Fruit fly (Drosophila melanogaster) whole organism, prepupa: ENCODE data around the gene ppk11.

Source experiments
- CG10631 ChIP-seq: fragments of 200-800 bp; sonication (Bioruptor generic); optimal IDR thresholded peaks from 2 replicates; lab custom pipeline; 2016; ENCODE audit warnings: missing biosample characterization, missing genetic modification characterization
- CG10669 ChIP-seq: fragments of 200-800 bp; sonication (Bioruptor generic); optimal IDR thresholded peaks from 3 replicates; lab custom pipeline; 2018; ENCODE audit warnings: missing biosample characterization, mild to moderate bottlenecking, missing genetic modification characterization, moderate library complexity
- CG11294 ChIP-seq: fragments of 200-800 bp; sonication (Bioruptor generic); IDR thresholded peaks from 2 replicates; pipeline ENCODE4 v1.3.6; 2022; ENCODE audit warnings: missing biosample characterization, missing genetic modification characterization
- CG11762 ChIP-seq: fragments of 200-800 bp; sonication (Bioruptor generic); optimal IDR thresholded peaks from 3 replicates; lab custom pipeline; 2016; ENCODE audit warnings: missing biosample characterization, missing genetic modification characterization; ENCODE audit not compliant: insufficient read depth
- CG11902 ChIP-seq: fragments of 200-800 bp; sonication (Bioruptor generic); optimal IDR thresholded peaks from 3 replicates; lab custom pipeline; 2016; ENCODE audit warnings: missing biosample characterization, missing genetic modification characterization
- CG15336 ChIP-seq: fragments of 200-800 bp; sonication (Bioruptor generic); IDR thresholded peaks from 2 replicates; pipeline ENCODE4 v1.3.6; 2022; ENCODE audit warnings: missing biosample characterization, missing genetic modification characterization
- CG1621 ChIP-seq: fragments of 200-800 bp; sonication (Bioruptor generic); optimal IDR thresholded peaks from 3 replicates; lab custom pipeline; 2018; ENCODE audit warnings: missing biosample characterization, mild to moderate bottlenecking, missing genetic modification characterization
- CG16779 ChIP-seq: fragments of 200-800 bp; sonication (Bioruptor generic); optimal IDR thresholded peaks from 3 replicates; lab custom pipeline; 2017; ENCODE audit warnings: missing biosample characterization, mild to moderate bottlenecking, missing genetic modification characterization
- CG3032 ChIP-seq: fragments of 200-800 bp; optimal IDR thresholded peaks from 2 replicates; lab custom pipeline; 2019; ENCODE audit warnings: missing biosample characterization, mild to moderate bottlenecking, missing genetic modification characterization, moderate library complexity
- CG31627 ChIP-seq: fragments of 200-800 bp; sonication (Bioruptor generic); optimal IDR thresholded peaks from 3 replicates; lab custom pipeline; 2016; ENCODE audit warnings: missing biosample characterization, missing genetic modification characterization
- CG34406 ChIP-seq: fragments of 200-800 bp; sonication (Bioruptor generic); optimal IDR thresholded peaks from 3 replicates; lab custom pipeline; 2016; ENCODE audit warnings: missing biosample characterization, missing genetic modification characterization
- CG3919 ChIP-seq: fragments of 200-800 bp; sonication (Bioruptor generic); optimal IDR thresholded peaks from 3 replicates; lab custom pipeline; 2016; ENCODE audit warnings: missing biosample characterization, missing genetic modification characterization
- CG4318 ChIP-seq: fragments of 200-800 bp; sonication (Bioruptor generic); optimal IDR thresholded peaks from 3 replicates; lab custom pipeline; 2017; ENCODE audit warnings: missing biosample characterization, mild to moderate bottlenecking, missing genetic modification characterization
- CG6163 ChIP-seq: fragments of 200-800 bp; sonication (Bioruptor generic); IDR thresholded peaks from 3 replicates; pipeline ENCODE4 v1.3.6; 2022; ENCODE audit warnings: missing biosample characterization, missing genetic modification characterization
- CG6276 ChIP-seq: fragments of 200-800 bp; sonication (Bioruptor generic); optimal IDR thresholded peaks from 2 replicates; lab custom pipeline; 2017; ENCODE audit warnings: missing biosample characterization, mild to moderate bottlenecking, missing genetic modification characterization
- CG6792 ChIP-seq: fragments of 200-800 bp; sonication (Bioruptor generic); optimal IDR thresholded peaks from 3 replicates; lab custom pipeline; 2016; ENCODE audit warnings: missing biosample characterization, missing genetic modification characterization
- CG6808 ChIP-seq: fragments of 200-800 bp; sonication (Bioruptor generic); optimal IDR thresholded peaks from 3 replicates; lab custom pipeline; 2017; ENCODE audit warnings: missing biosample characterization, missing genetic modification characterization, mild to moderate bottlenecking, moderate library complexity, missing genetic modification reagents
- CG6854 ChIP-seq: fragments of 200-800 bp; sonication (Bioruptor generic); optimal IDR thresholded peaks from 2 replicates; lab custom pipeline; 2017; ENCODE audit warnings: missing biosample characterization, mild to moderate bottlenecking, missing genetic modification characterization
- CG7368 ChIP-seq: fragments of 200-800 bp; sonication (Bioruptor generic); optimal IDR thresholded peaks from 3 replicates; lab custom pipeline; 2016; ENCODE audit warnings: missing biosample characterization, missing genetic modification characterization
- CG8119 ChIP-seq: fragments of 200-800 bp; sonication (Bioruptor generic); IDR thresholded peaks from 3 replicates; pipeline ENCODE4 v1.3.6; 2022; ENCODE audit warnings: missing biosample characterization, missing genetic modification characterization
- CG8632 ChIP-seq: fragments of 200-800 bp; sonication (Bioruptor generic); optimal IDR thresholded peaks from 3 replicates; lab custom pipeline; 2016; ENCODE audit warnings: missing biosample characterization, missing genetic modification characterization
- CG9139 ChIP-seq: fragments of 200-800 bp; sonication (Bioruptor generic); optimal IDR thresholded peaks from 3 replicates; lab custom pipeline; 2017; ENCODE audit warnings: missing biosample characterization, mild to moderate bottlenecking, missing genetic modification characterization
- Eip75B ChIP-seq: fragments of 200-800 bp; sonication (Bioruptor generic); optimal IDR thresholded peaks from 3 replicates; lab custom pipeline; 2016; ENCODE audit warnings: missing biosample characterization, missing genetic modification characterization
- Eip78C ChIP-seq: fragments of 200-800 bp; sonication (Bioruptor generic); peaks from one replicate; lab custom pipeline; 2016; ENCODE audit warnings: missing biosample characterization, missing genetic modification characterization
- Ets96B ChIP-seq: fragments of 200-800 bp; optimal IDR thresholded peaks from 2 replicates; lab custom pipeline; 2019; ENCODE audit warnings: missing biosample characterization, mild to moderate bottlenecking, missing genetic modification characterization, moderate library complexity
- Gug ChIP-seq: fragments of 200-800 bp; sonication (Bioruptor generic); IDR thresholded peaks from 2 replicates; pipeline ENCODE4 v1.3.6; 2022; ENCODE audit warnings: missing biosample characterization, missing genetic modification characterization
- Hr38 ChIP-seq: sonication (Bioruptor generic); optimal IDR thresholded peaks from 2 replicates; lab custom pipeline; 2016; ENCODE audit warnings: missing biosample characterization, missing genetic modification characterization
- Hr39 ChIP-seq: fragments of 200-800 bp; sonication (Bioruptor generic); optimal IDR thresholded peaks from 2 replicates; lab custom pipeline; 2016; ENCODE audit warnings: missing biosample characterization, missing genetic modification characterization
- Hr4 ChIP-seq: fragments of 200-800 bp; sonication (Bioruptor generic); optimal IDR thresholded peaks from 3 replicates; lab custom pipeline; 2016; ENCODE audit warnings: missing biosample characterization, missing genetic modification characterization
- Lpt ChIP-seq: fragments of 200-800 bp; sonication (Bioruptor generic); optimal IDR thresholded peaks from 3 replicates; lab custom pipeline; 2016; ENCODE audit warnings: missing biosample characterization, missing genetic modification characterization
- Met ChIP-seq: fragments of 200-800 bp; sonication (Bioruptor generic); optimal IDR thresholded peaks from 3 replicates; lab custom pipeline; 2016; ENCODE audit warnings: missing biosample characterization, missing genetic modification characterization
- OdsH ChIP-seq: fragments of 200-800 bp; sonication (Bioruptor generic); optimal IDR thresholded peaks from 3 replicates; lab custom pipeline; 2016; ENCODE audit warnings: missing biosample characterization, missing genetic modification characterization
- Smox ChIP-seq: fragments of 200-800 bp; sonication (Bioruptor generic); optimal IDR thresholded peaks from 3 replicates; lab custom pipeline; 2016; ENCODE audit warnings: missing biosample characterization, missing genetic modification characterization
- Sox102F ChIP-seq: fragments of 200-800 bp; sonication (Bioruptor generic); optimal IDR thresholded peaks from 2 replicates; lab custom pipeline; 2016; ENCODE audit warnings: missing biosample characterization, mild to moderate bottlenecking, missing genetic modification characterization
- Sox14 ChIP-seq: fragments of 200-800 bp; sonication (Bioruptor generic); optimal IDR thresholded peaks from 3 replicates; lab custom pipeline; 2016; ENCODE audit warnings: missing biosample characterization, missing genetic modification characterization
- Sox15 ChIP-seq: fragments of 200-800 bp; sonication (Bioruptor generic); optimal IDR thresholded peaks from 3 replicates; lab custom pipeline; 2016; ENCODE audit warnings: missing biosample characterization, missing genetic modification characterization
- achi ChIP-seq: fragments of 200-800 bp; sonication (Bioruptor generic); optimal IDR thresholded peaks from 3 replicates; lab custom pipeline; 2016; ENCODE audit warnings: missing biosample characterization, missing genetic modification characterization
- acj6 ChIP-seq: fragments of 200-800 bp; sonication (Bioruptor generic); optimal IDR thresholded peaks from 3 replicates; lab custom pipeline; 2016; ENCODE audit warnings: missing biosample characterization, missing genetic modification characterization
- cyc ChIP-seq: fragments of 200-800 bp; sonication (Bioruptor generic); optimal IDR thresholded peaks from 3 replicates; lab custom pipeline; 2016; ENCODE audit warnings: missing biosample characterization, missing genetic modification characterization
- dac ChIP-seq: fragments of 200-800 bp; sonication (Bioruptor generic); optimal IDR thresholded peaks from 2 replicates; lab custom pipeline; 2017; ENCODE audit warnings: missing biosample characterization, mild to moderate bottlenecking, missing genetic modification characterization
- eg ChIP-seq: fragments of 200-800 bp; sonication (Bioruptor generic); IDR thresholded peaks from 3 replicates; pipeline ENCODE4 v1.3.6; 2022; ENCODE audit warnings: missing biosample characterization, missing genetic modification characterization
- esn ChIP-seq: fragments of 200-800 bp; sonication (Bioruptor generic); optimal IDR thresholded peaks from 2 replicates; lab custom pipeline; 2016; ENCODE audit warnings: missing biosample characterization, mild to moderate bottlenecking, missing genetic modification characterization, moderate library complexity
- fd59A ChIP-seq: fragments of 200-800 bp; sonication (Bioruptor generic); optimal IDR thresholded peaks from 2 replicates; lab custom pipeline; 2017; ENCODE audit warnings: missing biosample characterization, mild to moderate bottlenecking, missing genetic modification characterization, missing genetic modification reagents
- fd85E ChIP-seq: fragments of 200-800 bp; sonication (Bioruptor generic); optimal IDR thresholded peaks from 3 replicates; lab custom pipeline; 2016; ENCODE audit warnings: missing biosample characterization, missing genetic modification characterization
- fkh ChIP-seq: fragments of 200-800 bp; sonication (Bioruptor generic); optimal IDR thresholded peaks from 3 replicates; lab custom pipeline; 2017; ENCODE audit warnings: missing biosample characterization, mild to moderate bottlenecking, missing genetic modification characterization, moderate library complexity
- lz ChIP-seq: fragments of 200-800 bp; sonication (Bioruptor generic); optimal IDR thresholded peaks from 3 replicates; lab custom pipeline; 2016; ENCODE audit warnings: missing biosample characterization, missing genetic modification characterization
- net ChIP-seq: fragments of 200-800 bp; sonication (Bioruptor generic); optimal IDR thresholded peaks from 3 replicates; lab custom pipeline; 2016; ENCODE audit warnings: missing biosample characterization, missing genetic modification characterization
- pdm3 ChIP-seq: fragments of 200-800 bp; sonication (Bioruptor generic); optimal IDR thresholded peaks from 3 replicates; lab custom pipeline; 2016; ENCODE audit warnings: missing biosample characterization, missing genetic modification characterization
- salr ChIP-seq, 2 experiments: fragments of 200-800 bp; sonication (Bioruptor generic); optimal IDR thresholded peaks; 3 replicates each; lab custom pipeline; 2016 to 2018; ENCODE audit warnings: missing biosample characterization in 2 of 2, missing genetic modification characterization in 2 of 2, mild to moderate bottlenecking in 1 of 2
- spab ChIP-seq: fragments of 200-800 bp; sonication (Bioruptor generic); optimal IDR thresholded peaks from 2 replicates; lab custom pipeline; 2017; ENCODE audit warnings: missing biosample characterization, mild to moderate bottlenecking, missing genetic modification characterization, missing genetic modification reagents
- ss ChIP-seq, 2 experiments: fragments of 200-800 bp; sonication (Bioruptor generic); optimal IDR thresholded peaks; 2 replicates in 1 of 2; 3 replicates in 1 of 2; lab custom pipeline; 2017 to 2018; ENCODE audit warnings: mild to moderate bottlenecking in 2 of 2, missing biosample characterization in 2 of 2, missing genetic modification characterization in 2 of 2, moderate library complexity in 1 of 2
- topi ChIP-seq: fragments of 200-800 bp; sonication (Bioruptor generic); optimal IDR thresholded peaks from 3 replicates; lab custom pipeline; 2016; ENCODE audit warnings: missing biosample characterization, missing genetic modification characterization
- vri ChIP-seq: fragments of 200-800 bp; sonication (Bioruptor generic); optimal IDR thresholded peaks from 3 replicates; lab custom pipeline; 2016; ENCODE audit warnings: missing biosample characterization, mild to moderate bottlenecking, missing genetic modification characterization

The ppk11 gene

DNA sequence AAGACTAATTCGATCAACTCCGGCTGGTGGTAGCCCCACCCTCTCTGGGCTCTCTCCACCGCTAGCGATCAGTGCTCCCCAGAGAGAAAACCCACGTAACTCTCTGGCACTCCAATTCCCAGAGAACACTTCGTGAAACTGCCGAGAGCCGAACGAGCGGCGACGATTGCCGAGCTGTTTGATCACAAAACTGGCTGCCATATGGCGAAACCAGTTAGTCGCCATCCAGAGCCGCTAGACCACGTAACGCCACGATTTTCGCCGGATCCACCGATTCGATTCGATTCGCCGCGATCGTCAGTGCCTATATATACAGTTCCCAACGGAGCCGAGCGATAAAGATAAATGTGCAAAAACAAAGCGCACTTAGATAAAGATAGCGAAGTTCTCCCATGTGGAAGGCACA lies 7.3 kb upstream of the ppk11 start, which contains the start of gene IP3K1:
Gene IP3K1, plus strand, starts transcription at position 209 of the 406 bp plus-strand sequence.
- TF ChIP-seq Hr39 = no peak
- peak; percentile 54 for TF ChIP-seq fkh (GFP tag; lab: Kevin White, UChicago)
- TF ChIP-seq ss (GFP tag; optimal IDR thresholded peaks at IDR 0.05; lab: Kevin White, UChicago) = peak; percentile 74 to 76
- peak; percentile 65; the same call in 1 of the 2 replicates for TF ChIP-seq CG15336 (GFP tag; lab: Robert Waterston, UW)
- TF ChIP-seq CG8632 (GFP tag; lab: Kevin White, UChicago) = peak; percentile 8
- TF ChIP-seq spab (GFP tag; lab: Kevin White, UChicago) = peak; percentile 31
- TF ChIP-seq CG34406 = peak; percentile 11
- peak; percentile 39 for TF ChIP-seq CG7368 (GFP tag; lab: Kevin White, UChicago)
- TF ChIP-seq vri (GFP tag; lab: Kevin White, UChicago) = peak; percentile 85
- TF ChIP-seq CG1621 = peak; percentile 64
- TF ChIP-seq CG11762 = no peak
- TF ChIP-seq CG6792 = peak; percentile 35
- TF ChIP-seq acj6 (GFP tag; lab: Kevin White, UChicago) = no peak
- TF ChIP-seq CG11294 (GFP tag; lab: Robert Waterston, UW) = no peak
- peak; percentile 2 for TF ChIP-seq fd59A (GFP tag; lab: Kevin White, UChicago)
- TF ChIP-seq CG6163 (GFP tag; lab: Robert Waterston, UW) = peak; percentile 80; the same call in 2 of the 3 replicates
- peak; percentile 88 for TF ChIP-seq CG6854 (GFP tag; lab: Kevin White, UChicago)
- 0 out of 2 replicates have a peak, but pooled peaks have one; percentile 42 for TF ChIP-seq Gug (GFP tag; lab: Robert Waterston, UW)
- peak; percentile 46; the same call in 2 of the 3 replicates for TF ChIP-seq CG8119 (GFP tag; lab: Robert Waterston, UW)
- no peak for TF ChIP-seq CG4318 (GFP tag; lab: Kevin White, UChicago)
- TF ChIP-seq Hr4 (GFP tag; lab: Kevin White, UChicago) = no peak
- TF ChIP-seq Sox14 (GFP tag; lab: Kevin White, UChicago) = peak; percentile 60
- peak; percentile 81; the same call in 2 of the 3 replicates for TF ChIP-seq eg (GFP tag; lab: Robert Waterston, UW)
- no peak for TF ChIP-seq Smox (GFP tag; lab: Kevin White, UChicago)
- TF ChIP-seq Sox15 = no peak
- TF ChIP-seq pdm3 (GFP tag; lab: Kevin White, UChicago) = no peak
- TF ChIP-seq Eip75B (GFP tag; lab: Kevin White, UChicago) = peak; percentile 50
- TF ChIP-seq CG6276 (GFP tag; lab: Kevin White, UChicago) = peak; percentile 53
- peak; percentile 73 for TF ChIP-seq Lpt (GFP tag; lab: Kevin White, UChicago)
- TF ChIP-seq CG10669 = peak; percentile 25
- no peak for TF ChIP-seq CG31627 (GFP tag; lab: Kevin White, UChicago)
- TF ChIP-seq fd85E (GFP tag; lab: Kevin White, UChicago) = no peak
- TF ChIP-seq CG16779 (tag; lab: Kevin White, UChicago) = peak; percentile 76
- TF ChIP-seq lz = no peak
- peak; percentile 62 for TF ChIP-seq topi
- TF ChIP-seq dac (GFP tag; lab: Kevin White, UChicago) = no peak
- peak; percentile 57 for TF ChIP-seq esn (GFP tag; lab: Kevin White, UChicago)
- peak; percentile 20 for TF ChIP-seq Ets96B
- no peak for TF ChIP-seq CG3032
- TF ChIP-seq Met = no peak
- TF ChIP-seq achi (GFP tag; lab: Kevin White, UChicago) = no peak
- peak; percentile 75 for TF ChIP-seq Sox102F (GFP tag; lab: Kevin White, UChicago)
- TF ChIP-seq CG6808 (GFP tag; lab: Kevin White, UChicago) = peak; percentile 43
- TF ChIP-seq cyc = peak; percentile 22
- TF ChIP-seq CG9139 (GFP tag; lab: Kevin White, UChicago) = peak; percentile 77
- TF ChIP-seq OdsH (GFP tag; lab: Kevin White, UChicago) = no peak
- peak; percentile 72 for TF ChIP-seq Eip78C (GFP tag; lab: Kevin White, UChicago)
- peak; percentile 82 for TF ChIP-seq net
- peak; percentile 54 for TF ChIP-seq CG3919 (GFP tag; lab: Kevin White, UChicago)
- TF ChIP-seq CG10631 (GFP tag; lab: Kevin White, UChicago) = no peak
- no peak for TF ChIP-seq CG11902 (GFP tag; lab: Kevin White, UChicago)
- no peak for TF ChIP-seq Hr38
- no peak for TF ChIP-seq salr (GFP tag; optimal IDR thresholded peaks at IDR 0.05; lab: Kevin White, UChicago)
